Fruit fly (Drosophila melanogaster): ENCODE results near the gene CG3842.

The CG3842 gene

dm6 chrX:6351917-6352768 lies 14.6 kb downstream of the CG3842 start (continued):
- TF ChIP-seq Ets96B (tag; optimal IDR thresholded peaks at IDR 0.05) = no peak
- no peak for TF ChIP-seq Ets21C (GFP tag; optimal IDR thresholded peaks at IDR 0.05)
- no peak for TF ChIP-seq dac (GFP tag; optimal IDR thresholded peaks at IDR 0.05)
- peak; percentile 13 for TF ChIP-seq CG6276 (GFP tag; optimal IDR thresholded peaks at IDR 0.05)
- no peak for TF ChIP-seq CG31627 (GFP tag; optimal IDR thresholded peaks at IDR 0.05)

dm6 chrX:6352769-6353612 lies 15.4 kb downstream of the CG3842 start:
- TF ChIP-seq CG15336 (GFP tag; IDR thresholded peaks at IDR 0.05) (no peak), Met (GFP tag; optimal IDR thresholded peaks at IDR 0.05) (no peak), CG6808 (GFP tag; optimal IDR thresholded peaks at IDR 0.05) (no peak), CG32006 (GFP tag; optimal IDR thresholded peaks at IDR 0.05) (no peak), lz (GFP tag; optimal IDR thresholded peaks at IDR 0.05) (no peak), achi (GFP tag; optimal IDR thresholded peaks at IDR 0.05) (no peak), CG7368 (GFP tag; optimal IDR thresholded peaks at IDR 0.05) (no peak), CG10669 (GFP tag; optimal IDR thresholded peaks at IDR 0.05) (no peak), CG34406 (GFP tag; optimal IDR thresholded peaks at IDR 0.05) (no peak), CG8119 (GFP tag; IDR thresholded peaks at IDR 0.05) (no peak), CG16779 (tag; optimal IDR thresholded peaks at IDR 0.05) (no peak), CG8632 (GFP tag; optimal IDR thresholded peaks at IDR 0.05) (no peak), dac (GFP tag; optimal IDR thresholded peaks at IDR 0.05) (no peak), Ets96B (tag; optimal IDR thresholded peaks at IDR 0.05) (no peak), Eip78C (GFP tag) (no peak), ss (GFP tag; optimal IDR thresholded peaks at IDR 0.05) (no peak), CG6163 (GFP tag; IDR thresholded peaks at IDR 0.05) (no peak), CG11294 (GFP tag; IDR thresholded peaks at IDR 0.05) (no peak), CG1621 (tag; optimal IDR thresholded peaks at IDR 0.05) (no peak), CG6792 (GFP tag; optimal IDR thresholded peaks at IDR 0.05) (no peak)

DNA sequence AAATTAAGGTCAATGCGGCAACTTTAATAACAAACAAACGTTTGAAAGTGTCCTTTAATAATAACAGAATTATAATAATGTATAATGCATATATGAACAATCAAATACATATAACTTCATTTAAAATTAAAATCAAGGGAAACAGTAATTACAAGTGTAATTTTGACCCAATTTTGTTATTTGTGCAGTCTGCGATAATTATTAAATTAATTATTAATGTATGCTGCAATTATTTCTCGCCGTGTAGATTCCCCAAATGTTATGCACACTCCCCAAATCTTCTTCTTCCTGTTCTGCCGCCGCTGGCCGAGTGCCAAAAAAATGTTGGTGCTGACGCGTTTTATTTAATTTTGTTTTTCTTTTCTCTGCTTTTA lies 16.0 kb downstream of the CG3842 start:
- TF ChIP-seq fd59A (GFP tag; optimal IDR thresholded peaks at IDR 0.05) (peak; percentile 24), CG8119 (GFP tag; IDR thresholded peaks at IDR 0.05) (peak; percentile 82), Sox102F (GFP tag; optimal IDR thresholded peaks at IDR 0.05) (peak; percentile 69), Sox14 (GFP tag; optimal IDR thresholded peaks at IDR 0.05) (peak; percentile 26), CG3032 (tag; optimal IDR thresholded peaks at IDR 0.05) (peak; percentile 64), Sox15 (GFP tag; optimal IDR thresholded peaks at IDR 0.05) (peak; percentile 44), Eip75B (GFP tag; optimal IDR thresholded peaks at IDR 0.05) (peak; percentile 59), CG1621 (tag; optimal IDR thresholded peaks at IDR 0.05) (no peak), Hr4 (GFP tag; optimal IDR thresholded peaks at IDR 0.05) (peak; percentile 54), spab (GFP tag; optimal IDR thresholded peaks at IDR 0.05) (peak; percentile 14), acj6 (GFP tag; optimal IDR thresholded peaks at IDR 0.05) (peak; percentile 63), Smox (GFP tag; optimal IDR thresholded peaks at IDR 0.05) (peak; percentile 79), Blimp-1 (GFP tag; optimal IDR thresholded peaks at IDR 0.05) (peak; percentile 65), CG16779 (tag; optimal IDR thresholded peaks at IDR 0.05) (no peak), cyc (GFP tag; optimal IDR thresholded peaks at IDR 0.05) (peak; percentile 63), CG31627 (GFP tag; optimal IDR thresholded peaks at IDR 0.05) (peak; percentile 57), CG6854 (GFP tag; optimal IDR thresholded peaks at IDR 0.05) (no peak), Gug (GFP tag; IDR thresholded peaks at IDR 0.05) (peak; percentile 57), net (GFP tag; optimal IDR thresholded peaks at IDR 0.05) (peak; percentile 74), CG6163 (GFP tag; IDR thresholded peaks at IDR 0.05) (peak; percentile 71), dac (GFP tag; optimal IDR thresholded peaks at IDR 0.05) (peak; percentile 17), pdm3 (GFP tag; optimal IDR thresholded peaks at IDR 0.05) (peak; percentile 53), CG11762 (GFP tag; optimal IDR thresholded peaks at IDR 0.05; ENCODE audit: insufficient read depth) (peak; percentile 66), fkh (GFP tag; optimal IDR thresholded peaks at IDR 0.05) (peak; percentile 36), dsx (GFP tag; optimal IDR thresholded peaks at IDR 0.05; ENCODE audit: poor library complexity, severe bottlenecking) (peak; percentile 40), Eip93F (GFP tag; optimal IDR thresholded peaks at IDR 0.05) (peak; percentile 15), OdsH (GFP tag; optimal IDR thresholded peaks at IDR 0.05) (peak; percentile 73), CG10631 (GFP tag; optimal IDR thresholded peaks at IDR 0.05) (peak; percentile 66)

Measured in whole organism, prepupa.